Fruit fly (Drosophila melanogaster) whole organism: Measurements from ENCODE around the gene CG5880.

Source experiments
- CG8478 ChIP-seq: fragments of >200 bp; optimal IDR thresholded peaks from 2 replicates; lab custom pipeline; 2018; ENCODE audit warnings: inconsistent platforms
- pan ChIP-seq: fragments of >200 bp; optimal IDR thresholded peaks from 2 replicates; lab custom pipeline; 2017

- TF ChIP-seq pan (lab: Kevin White, UChicago) (no peak), CG8478 (lab: Kevin White, UChicago) (no peak)
Observed at dm6 chr3R:27076618-27077017, 39.9 kb upstream of the CG5880 start.
